Worm (Caenorhabditis elegans) whole organism, L4 larva: ENCODE measurements around the gene mltn-5.
A peak's percentile ranks its signal among the peaks of the same experiment; 100 is the strongest.

Source experiments
- F26F4.8 ChIP-seq: fragments of 200-800 bp; sonication (Bioruptor generic); conservative IDR thresholded peaks from 2 replicates; pipeline ENCODE4 v1.3.6; 2022; ENCODE audit warnings: missing genetic modification characterization, missing compliant biosample characterization
- aha-1 ChIP-seq: fragments of 150-350 bp; peaks from one replicate; lab custom pipeline; 2014; ENCODE audit warnings: missing biosample characterization, missing genetic modification characterization
- ceh-82 ChIP-seq: sonication (generic microtip); optimal IDR thresholded peaks from 2 replicates; lab custom pipeline; 2017; ENCODE audit warnings: missing biosample characterization, missing genetic modification characterization
- egl-43 ChIP-seq: fragments of 200-800 bp; sonication (Bioruptor generic); IDR thresholded peaks from 2 replicates; pipeline ENCODE4 v1.3.6; 2022; ENCODE audit warnings: missing genetic modification reagents, missing genetic modification characterization, missing compliant biosample characterization
- lin-1 ChIP-seq: fragments of 200-800 bp; sonication (Bioruptor generic); IDR thresholded peaks from 2 replicates; pipeline ENCODE4 v1.3.6; 2022; ENCODE audit warnings: missing genetic modification reagents, missing genetic modification characterization, missing compliant biosample characterization
- lin-13 ChIP-seq: fragments of 150-350 bp; optimal IDR thresholded peaks from 2 replicates; lab custom pipeline; 2014; ENCODE audit warnings: missing biosample characterization, missing genetic modification reagents, missing genetic modification characterization
- nhr-237 ChIP-seq: sonication (generic microtip); optimal IDR thresholded peaks from 2 replicates; lab custom pipeline; 2017; ENCODE audit warnings: missing biosample characterization, missing genetic modification characterization
- pha-4 ChIP-seq, 2 experiments: fragments of 150-350 bp in 1 of 2; fragments of 200-800 bp in 1 of 2; sonication (Bioruptor generic) in 1 of 2; IDR thresholded peaks in 1 of 2; optimal IDR thresholded peaks in 1 of 2; 2 replicates each; pipeline versions ENCODE4 v1.3.6 to Lab custom; 2014 to 2022; ENCODE audit warnings: missing genetic modification characterization in 2 of 2, missing genetic modification reagents in 2 of 2, missing biosample characterization in 1 of 2, missing compliant biosample characterization in 1 of 2
- rbr-2 ChIP-seq: sonication (generic microtip); optimal IDR thresholded peaks from 2 replicates; lab custom pipeline; 2016; ENCODE audit warnings: missing genotype, missing genetic modification characterization, missing compliant biosample characterization
- snpc-4 ChIP-seq: fragments of 150-350 bp; optimal IDR thresholded peaks from 2 replicates; lab custom pipeline; 2014; ENCODE audit warnings: missing biosample characterization, missing genetic modification characterization
- unc-130 ChIP-seq: sonication (generic microtip); optimal IDR thresholded peaks from 2 replicates; lab custom pipeline; 2016; ENCODE audit warnings: missing genetic modification reagents, missing genetic modification characterization, missing compliant biosample characterization
- vab-7 ChIP-seq: fragments of 200-800 bp; sonication (Bioruptor generic); IDR thresholded peaks from 2 replicates; pipeline ENCODE4 v1.3.6; 2022; ENCODE audit warnings: missing genetic modification reagents, missing genetic modification characterization, missing compliant biosample characterization

- TF ChIP-seq egl-43 (GFP tag; lab: Robert Waterston, UW) (no peak), lin-13 (GFP tag; lab: Kevin White, UChicago) (no peak), aha-1 (peak; percentile 64), nhr-237 (tag; lab: Kevin White, UChicago) (no peak), F26F4.8 (no peak), vab-7 (GFP tag; lab: Robert Waterston, UW) (no peak), unc-130 (no peak), pha-4 (GFP tag; IDR thresholded peaks at IDR 0.05; lab: Robert Waterston, UW) (no peak), pha-4 (tag; optimal IDR thresholded peaks at IDR 0.05; lab: Kevin White, UChicago) (no peak), snpc-4 (tag; lab: Kevin White, UChicago) (no peak), rbr-2 (no peak), ceh-82 (no peak), lin-1 (peak; percentile 41; the same call in 1 of the 2 replicates)
These were observed 31.5 kb downstream of the mltn-5 start for ce11 chrII:13956529-13956928.
